Worm (Caenorhabditis elegans) whole organism, young adult: ENCODE data around the gene T10B5.3.
A peak's percentile ranks its signal among the peaks of the same experiment; 100 is the strongest.

Experiments used
- C06A6.2 ChIP-seq: fragments of 200-800 bp; sonication (Bioruptor generic); conservative IDR thresholded peaks from 2 replicates; pipeline ENCODE4 v1.3.6; 2022; ENCODE audit warnings: missing genetic modification characterization, missing compliant biosample characterization
- C17E4.6 ChIP-seq: fragments of 200-800 bp; sonication (Bioruptor generic); IDR thresholded peaks from 2 replicates; pipeline ENCODE4 v1.3.6; 2022; ENCODE audit warnings: missing genetic modification reagents, missing genetic modification characterization, missing compliant biosample characterization
- F22D6.2 ChIP-seq: sonication (generic microtip); optimal IDR thresholded peaks from 2 replicates; lab custom pipeline; 2016; ENCODE audit warnings: mild to moderate bottlenecking, missing genetic modification characterization, missing compliant biosample characterization
- F39B2.1 ChIP-seq: fragments of 200-800 bp; sonication (Bioruptor generic); IDR thresholded peaks from 2 replicates; pipeline ENCODE4 v1.3.6; 2022; ENCODE audit warnings: missing genetic modification reagents, missing genetic modification characterization, missing compliant biosample characterization
- F49E8.2 ChIP-seq: sonication (generic microtip); optimal IDR thresholded peaks from 3 replicates; lab custom pipeline; 2017; ENCODE audit warnings: missing genetic modification characterization, mild to moderate bottlenecking, missing compliant biosample characterization, antibody characterized with exemption, moderate library complexity; ENCODE audit not compliant: insufficient read depth
- F55B11.4 ChIP-seq: sonication (generic microtip); optimal IDR thresholded peaks from 2 replicates; lab custom pipeline; 2016; ENCODE audit warnings: missing compliant biosample characterization, missing genetic modification characterization, borderline replicate concordance; ENCODE audit not compliant: insufficient read depth
- K11D2.4 ChIP-seq: fragments of 200-800 bp; sonication (Bioruptor generic); IDR thresholded peaks from 2 replicates; pipeline ENCODE4 v1.3.6; 2022; ENCODE audit warnings: missing genetic modification reagents, missing genetic modification characterization, missing compliant biosample characterization
- T07F8.4 ChIP-seq: sonication (generic microtip); optimal IDR thresholded peaks from 2 replicates; lab custom pipeline; 2016; ENCODE audit warnings: mild to moderate bottlenecking, missing genetic modification characterization, moderate library complexity, missing compliant biosample characterization
- Y53G8AR.9 ChIP-seq: fragments of 200-800 bp; sonication (Bioruptor generic); conservative IDR thresholded peaks from 2 replicates; pipeline ENCODE4 v1.3.6; 2022; ENCODE audit warnings: missing genetic modification reagents, missing genetic modification characterization, missing compliant biosample characterization
- Y67H2A.10 ChIP-seq: fragments of 200-800 bp; sonication (Bioruptor generic); conservative IDR thresholded peaks from 2 replicates; pipeline ENCODE4 v1.3.6; 2022; ENCODE audit warnings: missing genetic modification reagents, missing genetic modification characterization, missing compliant biosample characterization
- Y95B8A.8 ChIP-seq: fragments of 200-800 bp; sonication (Bioruptor generic); IDR thresholded peaks from 2 replicates; pipeline ENCODE4 v1.3.6; 2022; ENCODE audit warnings: missing genetic modification reagents, missing genetic modification characterization, missing compliant biosample characterization
- akir-1 ChIP-seq: fragments of 200-800 bp; sonication (Bioruptor generic); optimal IDR thresholded peaks from 2 replicates; lab custom pipeline; 2018; ENCODE audit warnings: mild to moderate bottlenecking, missing genetic modification characterization, moderate library complexity, missing compliant biosample characterization
- ama-1 ChIP-seq, 3 experiments: fragments of 150-350 bp in 1 of 3; sonication (generic microtip) in 2 of 3; optimal IDR thresholded peaks; 2 replicates each; lab custom pipeline; 2014 to 2018; ENCODE audit warnings: missing biosample characterization in 2 of 3, missing genetic modification characterization in 2 of 3, missing genetic modification reagents in 2 of 3
- bed-1 ChIP-seq: fragments of 200-800 bp; sonication (Bioruptor generic); IDR thresholded peaks from 2 replicates; pipeline ENCODE4 v1.3.6; 2022; ENCODE audit warnings: missing genetic modification reagents, missing genetic modification characterization, missing compliant biosample characterization
- cebp-1 ChIP-seq, 2 experiments: fragments of 200-800 bp in 1 of 2; sonication (Bioruptor generic) in 1 of 2; sonication (generic microtip) in 1 of 2; IDR thresholded peaks in 1 of 2; optimal IDR thresholded peaks in 1 of 2; 2 replicates each; pipeline versions ENCODE4 v1.3.6 to Lab custom; 2017 to 2022; ENCODE audit warnings: missing compliant biosample characterization in 2 of 2, missing genetic modification characterization in 2 of 2, mild to moderate bottlenecking in 1 of 2, missing genetic modification reagents in 1 of 2, moderate library complexity in 1 of 2
- ceh-100 ChIP-seq: fragments of 200-800 bp; sonication (Bioruptor generic); IDR thresholded peaks from 2 replicates; pipeline ENCODE4 v1.3.6; 2022; ENCODE audit warnings: missing genetic modification reagents, missing genetic modification characterization, missing compliant biosample characterization
- ceh-58 ChIP-seq: fragments of 200-800 bp; sonication (Bioruptor generic); IDR thresholded peaks from 2 replicates; pipeline ENCODE4 v1.3.6; 2022; ENCODE audit warnings: missing genetic modification characterization, missing compliant biosample characterization
- dox-1 ChIP-seq: fragments of 200-800 bp; sonication (Bioruptor generic); IDR thresholded peaks from 2 replicates; pipeline ENCODE4 v1.3.6; 2022; ENCODE audit warnings: missing genetic modification reagents, missing genetic modification characterization, missing compliant biosample characterization
- dpl-1 ChIP-seq: fragments of 150-350 bp; optimal IDR thresholded peaks from 2 replicates; lab custom pipeline; 2014; ENCODE audit warnings: missing biosample characterization, missing genetic modification reagents, missing genetic modification characterization
- egl-44 ChIP-seq: fragments of 200-800 bp; sonication (Bioruptor generic); IDR thresholded peaks from 2 replicates; pipeline ENCODE4 v1.3.6; 2022; ENCODE audit warnings: missing genetic modification reagents, missing genetic modification characterization, missing compliant biosample characterization
- egrh-3 ChIP-seq: fragments of 200-800 bp; sonication (Bioruptor generic); IDR thresholded peaks from 2 replicates; pipeline ENCODE4 v1.3.6; 2022; ENCODE audit warnings: missing genetic modification reagents, missing genetic modification characterization, missing compliant biosample characterization
- hlh-12 ChIP-seq: sonication (generic microtip); optimal IDR thresholded peaks from 2 replicates; lab custom pipeline; 2016; ENCODE audit warnings: missing genetic modification characterization, missing compliant biosample characterization
- hlh-26 ChIP-seq: fragments of 200-800 bp; sonication (Bioruptor generic); conservative IDR thresholded peaks from 2 replicates; pipeline ENCODE4 v1.3.6; 2022; ENCODE audit warnings: missing genetic modification reagents, missing genetic modification characterization, missing compliant biosample characterization
- hmg-20 ChIP-seq: fragments of 200-800 bp; sonication (Bioruptor generic); IDR thresholded peaks from 2 replicates; pipeline ENCODE4 v1.3.6; 2022; ENCODE audit warnings: missing genetic modification reagents, missing genetic modification characterization, missing compliant biosample characterization
- let-607 ChIP-seq, 2 experiments: fragments of 200-800 bp in 1 of 2; sonication (Bioruptor generic) in 1 of 2; sonication (generic microtip) in 1 of 2; optimal IDR thresholded peaks; 2 replicates each; lab custom pipeline; 2016 to 2018; ENCODE audit warnings: mild to moderate bottlenecking in 2 of 2, missing compliant biosample characterization in 2 of 2, missing genetic modification characterization in 2 of 2, moderate library complexity in 2 of 2, missing genotype in 1 of 2
- lin-35 ChIP-seq, 3 experiments: fragments of 150-350 bp in 2 of 3; sonication (generic microtip) in 1 of 3; optimal IDR thresholded peaks; 2 replicates each; lab custom pipeline; 2014 to 2018; ENCODE audit warnings: missing biosample characterization in 3 of 3, missing genetic modification characterization in 3 of 3, missing genetic modification reagents in 3 of 3
- lin-54 ChIP-seq: fragments of 200-800 bp; sonication (Bioruptor generic); optimal IDR thresholded peaks from 2 replicates; lab custom pipeline; 2018; ENCODE audit warnings: mild to moderate bottlenecking, missing genetic modification characterization, missing compliant biosample characterization
- lir-1 ChIP-seq: fragments of 200-800 bp; sonication (Bioruptor generic); conservative IDR thresholded peaks from 2 replicates; pipeline ENCODE4 v1.3.6; 2022; ENCODE audit warnings: missing genetic modification reagents, missing genetic modification characterization, missing compliant biosample characterization
- madf-10 ChIP-seq: sonication (generic microtip); optimal IDR thresholded peaks from 2 replicates; lab custom pipeline; 2016; ENCODE audit warnings: mild to moderate bottlenecking, missing genetic modification characterization, missing compliant biosample characterization
- madf-6 ChIP-seq: fragments of 200-800 bp; sonication (Bioruptor generic); IDR thresholded peaks from 2 replicates; pipeline ENCODE4 v1.3.6; 2022; ENCODE audit warnings: missing genetic modification reagents, missing genetic modification characterization, missing compliant biosample characterization
- mcd-1 ChIP-seq: fragments of 200-800 bp; sonication (Bioruptor generic); IDR thresholded peaks from 2 replicates; pipeline ENCODE4 v1.3.6; 2022; ENCODE audit warnings: missing genetic modification reagents, missing genetic modification characterization, missing compliant biosample characterization
- mel-28 ChIP-seq: sonication (generic microtip); optimal IDR thresholded peaks from 2 replicates; lab custom pipeline; 2016; ENCODE audit warnings: borderline replicate concordance, mild to moderate bottlenecking, missing genetic modification characterization, missing compliant biosample characterization
- nhr-120 ChIP-seq: fragments of 200-800 bp; sonication (Bioruptor generic); IDR thresholded peaks from 2 replicates; pipeline ENCODE4 v1.3.6; 2022; ENCODE audit warnings: missing genetic modification characterization, missing compliant biosample characterization
- nhr-90 ChIP-seq: sonication (generic microtip); optimal IDR thresholded peaks from 2 replicates; lab custom pipeline; 2016; ENCODE audit warnings: missing genotype, mild to moderate bottlenecking, missing genetic modification characterization, missing compliant biosample characterization
- pbrm-1 ChIP-seq: fragments of 200-800 bp; sonication (Bioruptor generic); IDR thresholded peaks from 2 replicates; pipeline ENCODE4 v1.3.6; 2022; ENCODE audit warnings: missing genetic modification reagents, missing genetic modification characterization, missing compliant biosample characterization
- repo-1 ChIP-seq: sonication (generic microtip); optimal IDR thresholded peaks from 2 replicates; lab custom pipeline; 2017; ENCODE audit warnings: mild to moderate bottlenecking, missing genetic modification characterization, missing compliant biosample characterization
- snpc-1.3 ChIP-seq: sonication (generic microtip); optimal IDR thresholded peaks from 2 replicates; lab custom pipeline; 2017; ENCODE audit warnings: missing genetic modification characterization, mild to moderate bottlenecking, missing compliant biosample characterization, antibody characterized with exemption, moderate library complexity, missing genotype, missing genetic modification reagents; ENCODE audit not compliant: insufficient read depth
- snpc-4 ChIP-seq, 5 experiments: fragments of 150-350 bp in 1 of 5; sonication (generic microtip) in 4 of 5; optimal IDR thresholded peaks; 2 replicates each; lab custom pipeline; 2014 to 2018; ENCODE audit warnings: missing genetic modification characterization in 5 of 5, missing biosample characterization in 3 of 5, antibody characterized with exemption in 2 of 5, mild to moderate bottlenecking in 2 of 5, missing compliant biosample characterization in 2 of 5, missing genotype in 2 of 5, moderate library complexity in 2 of 5, missing genetic modification reagents in 1 of 5
- tbp1 ChIP-seq: fragments of 200-800 bp; sonication (Bioruptor generic); optimal IDR thresholded peaks from 2 replicates; lab custom pipeline; 2018; ENCODE audit warnings: mild to moderate bottlenecking, missing genetic modification characterization, missing compliant biosample characterization
- tlf-1 ChIP-seq: fragments of 200-800 bp; sonication (Bioruptor generic); optimal IDR thresholded peaks from 2 replicates; lab custom pipeline; 2018; ENCODE audit warnings: mild to moderate bottlenecking, missing genetic modification characterization, missing compliant biosample characterization
- unc-130 ChIP-seq: sonication (generic microtip); optimal IDR thresholded peaks from 2 replicates; lab custom pipeline; 2016; ENCODE audit warnings: missing genetic modification reagents, missing genetic modification characterization, missing compliant biosample characterization
- zfh-2 ChIP-seq: fragments of 200-800 bp; sonication (Bioruptor generic); conservative IDR thresholded peaks from 2 replicates; pipeline ENCODE4 v1.3.6; 2022; ENCODE audit warnings: missing genetic modification reagents, missing genetic modification characterization, missing compliant biosample characterization
- ztf-18 ChIP-seq: sonication (generic microtip); optimal IDR thresholded peaks from 2 replicates; lab custom pipeline; 2016; ENCODE audit warnings: missing genotype, mild to moderate bottlenecking, missing genetic modification characterization, missing compliant biosample characterization
- ztf-26 ChIP-seq: sonication (generic microtip); optimal IDR thresholded peaks from 2 replicates; lab custom pipeline; 2017; ENCODE audit warnings: missing genetic modification characterization, missing compliant biosample characterization

T10B5.3 gene

ce11 chrV:1868596-1869263, 852 bp downstream of the T10B5.3 start, which contains the start of gene knl-3 (continued):
- TF ChIP-seq snpc-4 (GFP tag; optimal IDR thresholded peaks at IDR 0.05; lab: Kevin White, UChicago): peak; percentile 48
- peak; percentile 58 to 78 (median 73) for TF ChIP-seq snpc-4 (tag; optimal IDR thresholded peaks at IDR 0.05; lab: Kevin White, UChicago)
- TF ChIP-seq F39B2.1 (GFP tag; lab: Robert Waterston, UW): 0 out of 2 replicates have a peak, but pooled peaks have one; percentile 47
- peak; percentile 96 for TF ChIP-seq mcd-1 (GFP tag; lab: Robert Waterston, UW)
- TF ChIP-seq lin-35 (GFP tag; optimal IDR thresholded peaks at IDR 0.05; lab: Kevin White, UChicago): peak; percentile 88 to 94 (median 94)
- no peak for TF ChIP-seq T07F8.4 (tag; lab: Kevin White, UChicago)
- peak; percentile 98 for TF ChIP-seq madf-6 (GFP tag; lab: Robert Waterston, UW)
- TF ChIP-seq hlh-26 (GFP tag; lab: Robert Waterston, UW): no peak
- peak; percentile 58 for TF ChIP-seq madf-10 (tag; lab: Kevin White, UChicago)
- TF ChIP-seq tbp1 (GFP tag; lab: Kevin White, UChicago): peak; percentile 72
- no peak for TF ChIP-seq nhr-120 (GFP tag; lab: Robert Waterston, UW)
- peak; percentile 49; the same call in 1 of the 2 replicates for TF ChIP-seq zfh-2 (GFP tag; lab: Robert Waterston, UW)
- TF ChIP-seq hlh-12 (tag; lab: Kevin White, UChicago): no peak
- TF ChIP-seq F49E8.2: peak; percentile 79
- TF ChIP-seq ztf-18: peak; percentile 100
- TF ChIP-seq ceh-100 (GFP tag; lab: Robert Waterston, UW): peak; percentile 89
- TF ChIP-seq Y67H2A.10 (GFP tag; lab: Robert Waterston, UW): peak; percentile 75
- peak; percentile 92 for TF ChIP-seq tlf-1
- TF ChIP-seq ama-1 (optimal IDR thresholded peaks at IDR 0.05; lab: Kevin White, UChicago): no peak
- TF ChIP-seq ama-1 (GFP tag; optimal IDR thresholded peaks at IDR 0.05; lab: Kevin White, UChicago): no peak
- no peak for TF ChIP-seq bed-1 (GFP tag; lab: Robert Waterston, UW)
- peak; percentile 93 for TF ChIP-seq pbrm-1 (GFP tag; lab: Robert Waterston, UW)
- TF ChIP-seq repo-1 (tag; lab: Kevin White, UChicago): peak; percentile 72
- TF ChIP-seq F55B11.4 (tag; lab: Kevin White, UChicago): no peak
- TF ChIP-seq mel-28 (tag; lab: Kevin White, UChicago): peak; percentile 35
- TF ChIP-seq F22D6.2 (tag; lab: Kevin White, UChicago): no peak
- peak; percentile 91 for TF ChIP-seq C17E4.6 (GFP tag; lab: Robert Waterston, UW)
- TF ChIP-seq unc-130 (GFP tag; lab: Kevin White, UChicago): peak; percentile 63
- peak; percentile 32 to 37 for TF ChIP-seq let-607 (tag; optimal IDR thresholded peaks at IDR 0.05; lab: Kevin White, UChicago)
- peak; percentile 68 for TF ChIP-seq ztf-26
- TF ChIP-seq Y95B8A.8 (GFP tag; lab: Robert Waterston, UW): peak; percentile 90
- TF ChIP-seq lir-1 (GFP tag; lab: Robert Waterston, UW): peak; percentile 87
- TF ChIP-seq nhr-90 (tag; lab: Kevin White, UChicago): no peak
- TF ChIP-seq Y53G8AR.9: peak; percentile 96
- peak; percentile 99 for TF ChIP-seq lin-54 (GFP tag; lab: Kevin White, UChicago)
- peak; percentile 82 for TF ChIP-seq snpc-1.3 (tag; lab: Kevin White, UChicago)
- peak; percentile 64 for TF ChIP-seq C06A6.2 (GFP tag; lab: Robert Waterston, UW)
- TF ChIP-seq dox-1 (GFP tag; lab: Robert Waterston, UW): peak; percentile 97
- TF ChIP-seq K11D2.4 (GFP tag; lab: Robert Waterston, UW): peak; percentile 88
- peak; percentile 79; the same call in 1 of the 2 replicates for TF ChIP-seq egl-44 (GFP tag; lab: Robert Waterston, UW)
- TF ChIP-seq hmg-20 (GFP tag; lab: Robert Waterston, UW): peak; percentile 87
- TF ChIP-seq akir-1 (GFP tag; lab: Kevin White, UChicago): no peak
- TF ChIP-seq dpl-1 (GFP tag; lab: Kevin White, UChicago): peak; percentile 98
- no peak for TF ChIP-seq ceh-58
- peak; percentile 42; the same call in 1 of the 2 replicates for TF ChIP-seq egrh-3 (GFP tag; lab: Robert Waterston, UW)
- no peak for TF ChIP-seq cebp-1 (GFP tag; IDR thresholded peaks at IDR 0.05; lab: Robert Waterston, UW)
- TF ChIP-seq cebp-1 (tag; optimal IDR thresholded peaks at IDR 0.05; lab: Kevin White, UChicago): peak; percentile 88
- TF ChIP-seq, all 124 proteins: peak for 79
